Fruit fly (Drosophila melanogaster): Measurements from ENCODE around the gene Spec2.

The Spec2 gene

dm6 chr3R:5617923-5618623 is 5.9 kb downstream of the Spec2 start:
- no peak for TF ChIP-seq CG11617 (GFP tag; optimal IDR thresholded peaks at IDR 0.05)
- TF ChIP-seq Hr96 (GFP tag; optimal IDR thresholded peaks at IDR 0.05), result no peak
- TF ChIP-seq cic (GFP tag; optimal IDR thresholded peaks at IDR 0.05), result no peak
- no peak for TF ChIP-seq bab1 (GFP tag; optimal IDR thresholded peaks at IDR 0.05)
- TF ChIP-seq CG7101 (tag; optimal IDR thresholded peaks at IDR 0.05), result no peak
- TF ChIP-seq cnc (optimal IDR thresholded peaks at IDR 0.05), result no peak
- TF ChIP-seq CG14711 (tag; optimal IDR thresholded peaks at IDR 0.05), result no peak
- no peak for TF ChIP-seq kay (GFP tag; ENCODE audit: borderline replicate concordance)
- TF ChIP-seq CG5204 (GFP tag; optimal IDR thresholded peaks at IDR 0.05), result no peak
- no peak for TF ChIP-seq toe (GFP tag; optimal IDR thresholded peaks at IDR 0.05)
- no peak for TF ChIP-seq tj (GFP tag; optimal IDR thresholded peaks at IDR 0.05)
- no peak for TF ChIP-seq CG1620 (GFP tag; optimal IDR thresholded peaks at IDR 0.05)
- no peak for TF ChIP-seq Clk (GFP tag; optimal IDR thresholded peaks at IDR 0.05)
- no peak for TF ChIP-seq CG12768 (GFP tag; optimal IDR thresholded peaks at IDR 0.05)
- no peak for TF ChIP-seq Mnt (GFP tag; optimal IDR thresholded peaks at IDR 0.05)
- no peak for TF ChIP-seq ovo (GFP tag; optimal IDR thresholded peaks at IDR 0.05)
- no peak for TF ChIP-seq Crg-1 (GFP tag; optimal IDR thresholded peaks at IDR 0.05)
- no peak for TF ChIP-seq CG7045 (GFP tag; optimal IDR thresholded peaks at IDR 0.05)

- TF ChIP-seq tj (GFP tag; optimal IDR thresholded peaks at IDR 0.05) (no peak), pad (GFP tag; optimal IDR thresholded peaks at IDR 0.05) (no peak)
These were observed 8.4 kb downstream of the Spec2 start for dm6 chr3R:5615484-5615883.

- TF ChIP-seq CG5204 (GFP tag; optimal IDR thresholded peaks at IDR 0.05) (no peak), tj (GFP tag; optimal IDR thresholded peaks at IDR 0.05) (peak; percentile 26), pad (GFP tag; optimal IDR thresholded peaks at IDR 0.05) (peak; percentile 5), Mnt (GFP tag; optimal IDR thresholded peaks at IDR 0.05) (peak; percentile 36), Crg-1 (GFP tag; optimal IDR thresholded peaks at IDR 0.05) (peak; percentile 14), CG7101 (tag; optimal IDR thresholded peaks at IDR 0.05) (peak; percentile 23), CG11617 (GFP tag; optimal IDR thresholded peaks at IDR 0.05) (peak; percentile 59), CG12768 (GFP tag; optimal IDR thresholded peaks at IDR 0.05) (peak; percentile 7), kay (GFP tag; ENCODE audit: borderline replicate concordance) (no peak), ovo (GFP tag; optimal IDR thresholded peaks at IDR 0.05) (peak; percentile 46), CG33017 (tag; optimal IDR thresholded peaks at IDR 0.05) (no peak), CG7045 (GFP tag; optimal IDR thresholded peaks at IDR 0.05) (peak; percentile 23), bab1 (GFP tag; optimal IDR thresholded peaks at IDR 0.05) (peak; percentile 40)
These were observed 10.8 kb downstream of the Spec2 start, which contains the start of gene Atu for dm6 chr3R:5613114-5613443. TSS of gene Atu (plus strand) at chr3R:5613358.

dm6 chr3R:5612372-5613113 is 11.4 kb downstream of the Spec2 start, which contains the start of gene Rga:
TSS of gene Rga (minus strand) at chr3R:5613112.
- TF ChIP-seq pad (GFP tag; optimal IDR thresholded peaks at IDR 0.05) (no peak), CG7101 (tag; optimal IDR thresholded peaks at IDR 0.05) (no peak), CG5204 (GFP tag; optimal IDR thresholded peaks at IDR 0.05) (no peak), Clk (GFP tag; optimal IDR thresholded peaks at IDR 0.05) (no peak), cic (GFP tag; optimal IDR thresholded peaks at IDR 0.05) (no peak), cnc (optimal IDR thresholded peaks at IDR 0.05) (no peak), tj (GFP tag; optimal IDR thresholded peaks at IDR 0.05) (peak; percentile 2)

- TF ChIP-seq cic (GFP tag; optimal IDR thresholded peaks at IDR 0.05), result no peak
These were observed 12.2 kb downstream of the Spec2 start for dm6 chr3R:5611733-5612132.

- TF ChIP-seq pad (GFP tag; optimal IDR thresholded peaks at IDR 0.05) (peak; percentile 0), CG7101 (tag; optimal IDR thresholded peaks at IDR 0.05) (no peak), bab1 (GFP tag; optimal IDR thresholded peaks at IDR 0.05) (no peak), tj (GFP tag; optimal IDR thresholded peaks at IDR 0.05) (no peak), CG33017 (tag; optimal IDR thresholded peaks at IDR 0.05) (no peak), CG14711 (tag; optimal IDR thresholded peaks at IDR 0.05) (no peak), kay (GFP tag; ENCODE audit: borderline replicate concordance) (no peak), cic (GFP tag; optimal IDR thresholded peaks at IDR 0.05) (no peak)
These were observed 12.8 kb downstream of the Spec2 start for dm6 chr3R:5611167-5611566.

dm6 chr3R:5610656-5611055 is 13.3 kb downstream of the Spec2 start:
- TF ChIP-seq bab1 (GFP tag; optimal IDR thresholded peaks at IDR 0.05) (no peak), pad (GFP tag; optimal IDR thresholded peaks at IDR 0.05) (no peak), cic (GFP tag; optimal IDR thresholded peaks at IDR 0.05) (no peak)

Measured in whole organism, adult.